Worm (Caenorhabditis elegans): ENCODE results near the gene F02D10.2.
A peak's percentile ranks its signal among the peaks of the same experiment; 100 is the strongest.

The F02D10.2 gene

DNA sequence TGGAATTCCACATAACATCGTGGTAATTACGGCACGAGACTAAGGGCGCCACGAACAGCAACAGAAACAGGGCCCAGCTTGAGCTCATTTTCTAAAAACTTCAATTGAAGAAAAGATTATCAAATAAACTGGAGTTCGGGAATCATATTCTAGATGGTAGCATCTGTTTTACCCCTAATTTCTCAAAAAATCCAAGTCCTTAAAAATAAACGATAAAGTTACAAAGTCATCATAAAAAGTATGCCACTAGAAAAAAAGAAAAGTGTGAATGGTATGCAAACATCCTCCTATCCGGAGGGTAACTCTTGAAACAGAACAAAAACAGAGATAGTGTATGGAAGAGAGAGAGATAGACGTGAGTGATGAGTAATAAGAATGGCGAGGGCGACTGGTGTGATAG is 13.7 kb upstream of the F02D10.2 start, which contains the start of gene efn-3:
TSS of gene efn-3 (minus strand) at position 101 of the 400 bp plus-strand sequence.
- no peak for TF ChIP-seq daf-19 (GFP tag; conservative IDR thresholded peaks at IDR 0.05)
- TF ChIP-seq ceh-32 (tag; optimal IDR thresholded peaks at IDR 0.05; ENCODE audit: poor library complexity), result no peak
- TF ChIP-seq hif-1 (tag; optimal IDR thresholded peaks at IDR 0.05), result no peak
- no peak for TF ChIP-seq zag-1 (tag; optimal IDR thresholded peaks at IDR 0.05)
- TF ChIP-seq ceh-20 (GFP tag; IDR thresholded peaks at IDR 0.05), result no peak

DNA sequence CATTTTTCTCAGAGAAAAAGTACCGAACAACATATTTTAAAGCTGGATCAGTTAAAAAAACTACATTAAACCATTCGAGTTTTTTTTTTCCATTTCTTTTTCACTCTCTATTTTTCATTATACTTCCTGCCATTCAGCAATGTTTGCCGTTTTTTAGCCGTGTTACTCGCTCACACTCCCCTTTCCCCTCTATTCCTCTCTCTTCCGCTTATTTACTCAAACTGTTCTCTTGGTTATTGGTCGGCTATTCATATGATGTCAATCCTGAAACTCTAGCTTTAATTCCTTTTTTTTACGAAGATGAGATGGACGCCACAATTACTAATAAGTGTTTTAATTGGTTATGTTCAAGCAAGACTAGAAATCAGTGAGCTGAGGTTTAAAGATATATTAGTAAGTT is 8.2 kb upstream of the F02D10.2 start, which contains the start of gene tre-4:
TSS of gene tre-4 (plus strand) at position 301 of the 400 bp plus-strand sequence.
- TF ChIP-seq F37D6.2 (tag; optimal IDR thresholded peaks at IDR 0.05) (no peak), lin-38 (GFP tag; IDR thresholded peaks at IDR 0.05) (no peak), D1046.2 (GFP tag; IDR thresholded peaks at IDR 0.05) (no peak), nhr-76 (tag; optimal IDR thresholded peaks at IDR 0.05) (no peak), jun-1 (tag; optimal IDR thresholded peaks at IDR 0.05) (no peak), nhr-41 (GFP tag; IDR thresholded peaks at IDR 0.05) (no peak), lir-3 (tag; optimal IDR thresholded peaks at IDR 0.05) (no peak), ceh-62 (tag; optimal IDR thresholded peaks at IDR 0.05) (no peak), daf-12 (tag; optimal IDR thresholded peaks at IDR 0.05) (no peak), nhr-102 (tag; optimal IDR thresholded peaks at IDR 0.05) (no peak), spr-3 (GFP tag; optimal IDR thresholded peaks at IDR 0.05) (no peak), rbr-2 (tag; optimal IDR thresholded peaks at IDR 0.05) (no peak), F10B5.3 (tag; optimal IDR thresholded peaks at IDR 0.05) (no peak), cey-2 (tag; optimal IDR thresholded peaks at IDR 0.05; ENCODE audit: borderline replicate concordance, insufficient read depth) (no peak)

- TF ChIP-seq zfp-2 (tag; optimal IDR thresholded peaks at IDR 0.05) (no peak), jun-1 (tag; optimal IDR thresholded peaks at IDR 0.05) (peak; percentile 18), hlh-11 (tag; optimal IDR thresholded peaks at IDR 0.05) (peak; percentile 15), Y5F2A.4 (GFP tag; optimal IDR thresholded peaks at IDR 0.05) (no peak), mdt-29 (GFP tag; IDR thresholded peaks at IDR 0.05) (no peak), lsy-2 (tag; optimal IDR thresholded peaks at IDR 0.05) (no peak), set-16 (GFP tag; IDR thresholded peaks at IDR 0.05) (peak; percentile 96), php-3 (GFP tag; IDR thresholded peaks at IDR 0.05) (0 out of 2 replicates have a peak, but pooled peaks have one; percentile 9), nhr-41 (GFP tag; IDR thresholded peaks at IDR 0.05) (no peak), lin-38 (GFP tag; IDR thresholded peaks at IDR 0.05) (no peak), unc-62 (GFP tag; optimal IDR thresholded peaks at IDR 0.05 in 1 of 2) (peak in 1 of 2 experiments; percentile 46), unc-62 (tag; optimal IDR thresholded peaks at IDR 0.05) (no peak), aly-2 (tag; optimal IDR thresholded peaks at IDR 0.05) (no peak), nhr-28 (tag; optimal IDR thresholded peaks at IDR 0.05) (peak; percentile 42), dmd-6 (GFP tag; IDR thresholded peaks at IDR 0.05) (peak; percentile 11; the same call in 1 of the 2 replicates), nhr-237 (tag; optimal IDR thresholded peaks at IDR 0.05) (no peak), hmg-1.1 (GFP tag; IDR thresholded peaks at IDR 0.05) (no peak), madf-5 (GFP tag; IDR thresholded peaks at IDR 0.05) (0 out of 4 replicates have a peak, but pooled peaks of 1 of the 2 experiments have one; percentile 43)
These were observed 6.4 kb upstream of the F02D10.2 start for ce11 chrX:13469907-13470647.

ce11 chrX:13469047-13469633 is 5.4 kb upstream of the F02D10.2 start, which contains the start of gene col-184:
Gene col-184 (plus strand): TSS chrX:13469455.
- no peak for TF ChIP-seq dmd-9 (GFP tag; IDR thresholded peaks at IDR 0.05)
- TF ChIP-seq hmg-1.1 (GFP tag; IDR thresholded peaks at IDR 0.05), result no peak
- no peak for TF ChIP-seq F26F4.8 (GFP tag; conservative IDR thresholded peaks at IDR 0.05)
- no peak for TF ChIP-seq gei-8 (GFP tag; optimal IDR thresholded peaks at IDR 0.05)
- no peak for TF ChIP-seq nhr-76 (tag; optimal IDR thresholded peaks at IDR 0.05)
- no peak for TF ChIP-seq ceh-28 (tag; optimal IDR thresholded peaks at IDR 0.05)
- TF ChIP-seq unc-62 (GFP tag; optimal IDR thresholded peaks at IDR 0.05 in 1 of 2), result peak in 1 of 2 experiments; percentile 94
- TF ChIP-seq unc-62 (tag; optimal IDR thresholded peaks at IDR 0.05), result no peak
- no peak for TF ChIP-seq vab-7 (GFP tag; IDR thresholded peaks at IDR 0.05)
- no peak for TF ChIP-seq D1046.2 (GFP tag; IDR thresholded peaks at IDR 0.05)
- TF ChIP-seq nhr-77 (tag; optimal IDR thresholded peaks at IDR 0.05), result no peak
- peak; percentile 37 for TF ChIP-seq nhr-28 (tag; optimal IDR thresholded peaks at IDR 0.05)
- TF ChIP-seq hlh-30 (tag; optimal IDR thresholded peaks at IDR 0.05; ENCODE audit: insufficient read depth), result no peak
- no peak for TF ChIP-seq pha-4 (GFP tag; IDR thresholded peaks at IDR 0.05)
- TF ChIP-seq pha-4 (tag; optimal IDR thresholded peaks at IDR 0.05), result no peak
- TF ChIP-seq ama-1 (optimal IDR thresholded peaks at IDR 0.05), result no peak
- no peak for TF ChIP-seq spr-3 (GFP tag; optimal IDR thresholded peaks at IDR 0.05)
- no peak for TF ChIP-seq php-3 (GFP tag; IDR thresholded peaks at IDR 0.05)

All from whole organism, L4 larva.